Fruit fly (Drosophila melanogaster) whole organism, adult: Measurements from ENCODE around the gene sage.

Source experiments
- Clk ChIP-seq: fragments of 200-800 bp; sonication (Bioruptor generic); optimal IDR thresholded peaks from 2 replicates; lab custom pipeline; 2017; ENCODE audit warnings: missing biosample characterization, missing genetic modification characterization
- cnc ChIP-seq, 2 experiments: fragments of >200 bp; optimal IDR thresholded peaks; 2 replicates each; lab custom pipeline; 2017

DNA sequence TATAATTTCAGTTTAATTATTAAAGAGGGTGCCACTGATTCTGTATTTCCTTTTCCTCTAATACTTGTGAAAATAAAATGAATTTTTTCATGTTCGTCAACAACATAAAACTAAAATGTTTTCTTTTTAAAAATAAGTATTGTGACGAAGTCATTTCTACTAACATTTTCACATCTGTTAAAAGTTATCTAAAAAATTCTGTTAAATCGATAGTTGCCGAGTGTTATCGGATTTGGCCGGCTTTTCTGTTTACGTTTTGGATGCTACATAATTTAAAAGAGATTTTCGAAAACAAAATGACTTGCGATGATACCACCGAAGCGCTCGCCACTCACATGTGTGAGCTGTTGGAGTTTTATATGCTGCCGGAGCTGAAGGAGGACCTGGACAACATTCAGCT is 9.1 kb downstream of the sage start, which contains the start of gene CG16734:
- TF ChIP-seq Clk (GFP tag; lab: Kevin White, UChicago) (no peak), cnc (optimal IDR thresholded peaks at IDR 0.05; lab: Kevin White, UChicago) (no peak)
